Worm (Caenorhabditis elegans) whole organism, L4 larva: ENCODE measurements around the gene AC3.5.

ENCODE experiments used
- daf-19 ChIP-seq: fragments of 200-800 bp; sonication (Bioruptor generic); conservative IDR thresholded peaks from 2 replicates; pipeline ENCODE4 v1.3.6; 2022; ENCODE audit warnings: missing genetic modification characterization, missing compliant biosample characterization
- skn-1 ChIP-seq: fragments of 150-350 bp; optimal IDR thresholded peaks from 2 replicates; lab custom pipeline; 2014; ENCODE audit warnings: missing biosample characterization, missing genetic modification characterization
- unc-130 ChIP-seq: sonication (generic microtip); optimal IDR thresholded peaks from 2 replicates; lab custom pipeline; 2016; ENCODE audit warnings: missing genetic modification reagents, missing genetic modification characterization, missing compliant biosample characterization

- no peak for TF ChIP-seq skn-1 (tag; lab: Kevin White, UChicago)
- no peak for TF ChIP-seq unc-130
- TF ChIP-seq daf-19, result no peak
Observed at ce11 chrV:10418961-10419360, 30.6 kb downstream of the AC3.5 start, which contains the start of gene F15H10.5.
